Worm (Caenorhabditis elegans): ENCODE data around the gene C07A9.5.

DNA sequence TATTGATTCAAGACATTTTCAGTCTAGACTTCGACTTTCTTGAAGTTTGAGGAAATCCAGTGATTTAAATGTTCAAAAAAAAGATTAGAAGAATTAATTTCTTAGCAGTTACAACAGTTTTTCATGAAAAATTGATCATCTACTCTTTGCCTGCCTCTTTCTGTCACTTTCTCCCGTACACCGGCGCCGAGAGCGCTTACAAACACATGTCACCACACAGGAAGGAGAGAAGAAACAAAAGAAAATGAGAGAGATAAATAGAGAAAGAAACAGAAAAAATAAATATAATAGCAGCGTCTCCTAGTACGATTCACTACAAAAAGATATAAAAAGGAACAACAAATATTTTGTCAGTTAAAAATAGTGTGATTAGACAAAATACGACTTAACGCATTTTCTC, 16.0 kb downstream of the C07A9.5 start:
- TF ChIP-seq akir-1 (GFP tag; optimal IDR thresholded peaks at IDR 0.05) (no peak), pha-4 (tag; optimal IDR thresholded peaks at IDR 0.05) (no peak), mes-4 (tag; optimal IDR thresholded peaks at IDR 0.05) (no peak), rec-8 (tag; optimal IDR thresholded peaks at IDR 0.05) (no peak), ztf-28 (GFP tag; IDR thresholded peaks at IDR 0.05) (no peak), aptf-3 (GFP tag; IDR thresholded peaks at IDR 0.05) (no peak), C06A6.2 (GFP tag; conservative IDR thresholded peaks at IDR 0.05) (no peak), efl-1 (GFP tag; optimal IDR thresholded peaks at IDR 0.05) (no peak), F22D6.2 (tag; optimal IDR thresholded peaks at IDR 0.05) (no peak), unc-62 (GFP tag; optimal IDR thresholded peaks at IDR 0.05) (no peak), egl-44 (GFP tag; IDR thresholded peaks at IDR 0.05) (no peak), rpc-1 (optimal IDR thresholded peaks at IDR 0.05) (no peak), rpc-1 (tag; optimal IDR thresholded peaks at IDR 0.05) (no peak)
